Fruit fly (Drosophila melanogaster): Measurements from ENCODE around the gene Pcyt2.

Pcyt2 gene

DNA sequence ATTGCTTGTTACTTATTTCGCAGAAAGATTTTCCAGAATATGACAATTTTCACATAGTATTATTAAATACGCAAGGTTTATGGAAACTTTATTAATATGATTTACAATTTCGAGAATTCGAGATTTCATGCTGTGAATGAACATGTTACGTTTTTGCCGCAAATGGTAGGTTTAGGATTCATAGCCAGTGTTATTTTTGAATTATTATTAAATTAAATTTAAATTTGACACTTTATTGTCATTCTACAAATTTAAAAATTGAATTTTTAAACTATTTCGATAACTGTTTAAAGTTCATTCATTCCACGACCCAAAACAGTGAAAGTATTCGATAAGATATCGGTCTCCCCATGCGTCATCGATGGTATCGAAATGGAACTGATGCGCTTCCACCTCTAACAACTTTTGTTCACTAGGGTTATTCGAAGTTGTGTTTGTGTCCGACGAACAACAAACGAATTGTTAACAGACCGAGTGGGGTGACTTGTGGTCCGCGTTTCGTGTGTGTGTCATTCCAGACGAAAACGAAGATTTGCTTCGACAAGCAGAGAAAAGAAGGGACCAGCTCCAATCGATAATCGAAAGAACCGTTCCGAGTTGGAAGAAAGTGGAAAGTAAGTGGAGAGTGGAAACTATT is 7.5 kb upstream of the Pcyt2 start, which contains the start of the genes CG32313 and Pcyt1 (continued):
- TF ChIP-seq Sin3A (optimal IDR thresholded peaks at IDR 0.05) (peak; percentile 11), CG10462 (GFP tag; optimal IDR thresholded peaks at IDR 0.05) (no peak), ham (GFP tag; IDR thresholded peaks at IDR 0.05) (no peak), nmo (GFP tag; optimal IDR thresholded peaks at IDR 0.05) (peak; percentile 50), Hr3 (GFP tag; optimal IDR thresholded peaks at IDR 0.05) (no peak), CG2712 (tag; optimal IDR thresholded peaks at IDR 0.05) (peak; percentile 39), CG7928 (GFP tag; optimal IDR thresholded peaks at IDR 0.05) (no peak), nerfin-2 (GFP tag; IDR thresholded peaks at IDR 0.05; ENCODE audit: partially characterized antibody) (peak; percentile 89), inv (GFP tag; IDR thresholded peaks at IDR 0.05; ENCODE audit: partially characterized antibody) (peak; percentile 79), CG2199 (GFP tag; IDR thresholded peaks at IDR 0.05) (no peak), gro (GFP tag; optimal IDR thresholded peaks at IDR 0.05) (peak; percentile 76), pnt (GFP tag; optimal IDR thresholded peaks at IDR 0.05) (no peak), Hsf (GFP tag; optimal IDR thresholded peaks at IDR 0.05) (no peak), br (optimal IDR thresholded peaks at IDR 0.05) (no peak), twi (tag; optimal IDR thresholded peaks at IDR 0.05) (no peak), HHEX (GFP tag; optimal IDR thresholded peaks at IDR 0.05) (no peak), insv (GFP tag; optimal IDR thresholded peaks at IDR 0.05) (no peak), kay (GFP tag; optimal IDR thresholded peaks at IDR 0.05) (no peak), salm (tag; optimal IDR thresholded peaks at IDR 0.05) (no peak), CG12769 (tag; optimal IDR thresholded peaks at IDR 0.05) (peak; percentile 15), sd (tag; optimal IDR thresholded peaks at IDR 0.05) (peak; percentile 75), NC2β (GFP tag; optimal IDR thresholded peaks at IDR 0.05) (peak; percentile 11), Optix (GFP tag; IDR thresholded peaks at IDR 0.05) (no peak), z (GFP tag; IDR thresholded peaks at IDR 0.05) (no peak), CG32772 (GFP tag; IDR thresholded peaks at IDR 0.05) (no peak), Asciz (GFP tag; optimal IDR thresholded peaks at IDR 0.05) (peak; percentile 12), Max (GFP tag; optimal IDR thresholded peaks at IDR 0.05) (peak; percentile 22), ash1 (GFP tag; optimal IDR thresholded peaks at IDR 0.05) (no peak), CkIIα-i1 (GFP tag; IDR thresholded peaks at IDR 0.05) (no peak), Fer3 (tag; optimal IDR thresholded peaks at IDR 0.05) (no peak), CG3995 (GFP tag; optimal IDR thresholded peaks at IDR 0.05) (peak; percentile 75), lmd (GFP tag; IDR thresholded peaks at IDR 0.05) (no peak), emc (GFP tag; optimal IDR thresholded peaks at IDR 0.05) (no peak), BEAF-32 (GFP tag; optimal IDR thresholded peaks at IDR 0.05) (peak; percentile 89), CG17359 (tag; optimal IDR thresholded peaks at IDR 0.05) (peak; percentile 17), HLH4C (GFP tag; IDR thresholded peaks at IDR 0.05; ENCODE audit: partially characterized antibody) (peak; percentile 91), pan (optimal IDR thresholded peaks at IDR 0.05) (no peak), pan (GFP tag; optimal IDR thresholded peaks at IDR 0.05 in 1 of 2, IDR thresholded peaks at IDR 0.05 in 1 of 2) (peak in 1 of 2 experiments; percentile 24), Aef1 (GFP tag; IDR thresholded peaks at IDR 0.05) (no peak), CG8388 (GFP tag; optimal IDR thresholded peaks at IDR 0.05) (no peak), stwl (tag; optimal IDR thresholded peaks at IDR 0.05) (peak; percentile 94), peb (GFP tag; IDR thresholded peaks at IDR 0.05) (no peak), CG17361 (GFP tag; IDR thresholded peaks at IDR 0.05) (no peak), phol (tag; optimal IDR thresholded peaks at IDR 0.05) (peak; percentile 25), cg (GFP tag; optimal IDR thresholded peaks at IDR 0.05) (peak; percentile 35), eyg (GFP tag; optimal IDR thresholded peaks at IDR 0.05) (no peak), Dek (tag; optimal IDR thresholded peaks at IDR 0.05) (peak; percentile 58), ro (GFP tag; IDR thresholded peaks at IDR 0.05) (no peak), ken (GFP tag; IDR thresholded peaks at IDR 0.05) (no peak), Mes4 (GFP tag; optimal IDR thresholded peaks at IDR 0.05) (no peak), sisA (GFP tag; IDR thresholded peaks at IDR 0.05) (no peak), Bgb (GFP tag; IDR thresholded peaks at IDR 0.05; ENCODE audit: partially characterized antibody) (peak; percentile 94)

Data from whole organism, embryonic.